Worm (Caenorhabditis elegans): Measurements from ENCODE around the gene dao-3.

DNA sequence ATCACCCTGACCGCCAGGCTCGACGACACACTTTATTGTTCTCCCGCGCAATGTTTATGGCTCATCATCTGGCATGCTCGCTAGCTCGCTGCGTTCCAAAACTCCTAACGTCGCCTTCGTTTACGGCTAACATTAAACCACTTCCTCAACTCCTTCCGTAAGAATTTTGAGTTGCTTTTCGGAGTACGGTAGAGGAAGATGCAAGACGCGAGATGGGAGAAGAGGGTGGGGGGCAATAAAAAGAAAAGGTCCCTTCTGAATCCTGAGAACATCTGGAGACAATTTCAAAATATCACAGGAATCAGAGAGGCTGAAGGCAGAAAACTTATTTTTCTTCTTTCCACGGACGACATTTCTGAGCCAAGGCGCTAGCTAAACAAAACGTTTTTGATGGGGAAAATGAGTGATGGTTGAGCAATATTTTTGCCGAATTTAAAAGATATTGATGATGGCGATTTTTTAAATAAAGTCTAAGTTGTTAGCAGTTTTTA is 31.5 kb upstream of the dao-3 start:
- no peak for TF ChIP-seq tbx-2 (tag; optimal IDR thresholded peaks at IDR 0.05)
- no peak for TF ChIP-seq npax-4 (tag; optimal IDR thresholded peaks at IDR 0.05)

All from whole organism, late embryonic.